Fruit fly (Drosophila melanogaster) whole organism, embryonic: ENCODE data around the gene CG11737.

Source experiments
- Atf3 ChIP-seq: fragments of 200-800 bp; sonication (Bioruptor generic); optimal IDR thresholded peaks from 3 replicates; lab custom pipeline; 2016; ENCODE audit warnings: missing biosample characterization, missing genetic modification characterization
- CG10209 ChIP-seq: fragments of 200-800 bp; sonication (Bioruptor generic); optimal IDR thresholded peaks from 3 replicates; lab custom pipeline; 2017; ENCODE audit warnings: missing biosample characterization, mild to moderate bottlenecking, missing genetic modification characterization, missing genetic modification reagents
- CG1024 ChIP-seq: fragments of 200-800 bp; sonication (Bioruptor generic); IDR thresholded peaks from 2 replicates; pipeline ENCODE4 v1.3.6; 2022; ENCODE audit warnings: missing biosample characterization, missing genetic modification characterization
- CG10274 ChIP-seq: fragments of 200-800 bp; sonication (Bioruptor generic); optimal IDR thresholded peaks from 3 replicates; lab custom pipeline; 2017; ENCODE audit warnings: missing biosample characterization, mild to moderate bottlenecking, missing genetic modification characterization
- CG10321 ChIP-seq: fragments of 200-800 bp; sonication (Bioruptor generic); IDR thresholded peaks from 2 replicates; pipeline ENCODE4 v1.3.6; 2022; ENCODE audit warnings: missing biosample characterization, missing genetic modification characterization
- CG1233 ChIP-seq: fragments of 200-800 bp; sonication (Bioruptor generic); optimal IDR thresholded peaks from 4 replicates; lab custom pipeline; 2018; ENCODE audit warnings: missing biosample characterization, mild to moderate bottlenecking, missing genetic modification characterization
- CG12391 ChIP-seq: fragments of 200-800 bp; sonication (Bioruptor generic); optimal IDR thresholded peaks from 3 replicates; lab custom pipeline; 2018; ENCODE audit warnings: missing biosample characterization, mild to moderate bottlenecking, missing genetic modification characterization, moderate library complexity
- CG13894 ChIP-seq: fragments of 200-800 bp; sonication (Bioruptor generic); optimal IDR thresholded peaks from 3 replicates; lab custom pipeline; 2018; ENCODE audit warnings: missing biosample characterization, mild to moderate bottlenecking, missing genetic modification characterization, moderate library complexity
- CG14710 ChIP-seq: fragments of 200-800 bp; sonication (Bioruptor generic); optimal IDR thresholded peaks from 3 replicates; lab custom pipeline; 2019; ENCODE audit warnings: missing biosample characterization, mild to moderate bottlenecking, missing genetic modification characterization, moderate library complexity
- CG15269 ChIP-seq: fragments of 200-800 bp; sonication (Bioruptor generic); optimal IDR thresholded peaks from 2 replicates; lab custom pipeline; 2018; ENCODE audit warnings: missing biosample characterization, mild to moderate bottlenecking, missing genetic modification characterization, moderate library complexity
- CG1792 ChIP-seq: fragments of 200-800 bp; sonication (Bioruptor generic); optimal IDR thresholded peaks from 2 replicates; lab custom pipeline; 2016; ENCODE audit warnings: missing biosample characterization, missing genetic modification characterization
- CG31441 ChIP-seq: fragments of 200-800 bp; sonication (Bioruptor generic); IDR thresholded peaks from 2 replicates; pipeline ENCODE4 v1.3.6; 2022; ENCODE audit warnings: missing biosample characterization, missing genetic modification characterization
- CG32767 ChIP-seq: fragments of 200-800 bp; sonication (Bioruptor generic); IDR thresholded peaks from 2 replicates; pipeline ENCODE4 v1.3.6; 2022; ENCODE audit warnings: missing biosample characterization, missing genetic modification characterization
- CG4282 ChIP-seq: fragments of 200-800 bp; sonication (Bioruptor generic); optimal IDR thresholded peaks from 2 replicates; lab custom pipeline; 2016; ENCODE audit warnings: missing biosample characterization, missing genetic modification characterization
- CG5180 ChIP-seq: fragments of 200-800 bp; sonication (Bioruptor generic); optimal IDR thresholded peaks from 3 replicates; lab custom pipeline; 2017; ENCODE audit warnings: missing biosample characterization, missing genetic modification characterization, mild to moderate bottlenecking, moderate library complexity, missing genetic modification reagents
- CG5953 ChIP-seq: fragments of 200-800 bp; sonication (Bioruptor generic); IDR thresholded peaks from 2 replicates; pipeline ENCODE4 v1.3.6; 2022; ENCODE audit warnings: missing biosample characterization, missing genetic modification characterization
- CG7786 ChIP-seq: fragments of 200-800 bp; sonication (Bioruptor generic); optimal IDR thresholded peaks from 2 replicates; lab custom pipeline; 2016; ENCODE audit warnings: missing biosample characterization, missing genetic modification characterization
- CG7839 ChIP-seq: fragments of 200-800 bp; sonication (Bioruptor generic); optimal IDR thresholded peaks from 3 replicates; lab custom pipeline; 2018; ENCODE audit warnings: missing biosample characterization, mild to moderate bottlenecking, missing genetic modification characterization, moderate library complexity
- CG7928 ChIP-seq: fragments of 200-800 bp; sonication (Bioruptor generic); optimal IDR thresholded peaks from 2 replicates; lab custom pipeline; 2017; ENCODE audit warnings: missing biosample characterization, mild to moderate bottlenecking, missing genetic modification characterization
- CG8089 ChIP-seq: fragments of 200-800 bp; sonication (Bioruptor generic); optimal IDR thresholded peaks from 3 replicates; lab custom pipeline; 2016; ENCODE audit warnings: missing biosample characterization, missing genetic modification characterization
- Dek ChIP-seq: fragments of 200-800 bp; sonication (Bioruptor generic); optimal IDR thresholded peaks from 3 replicates; lab custom pipeline; 2019; ENCODE audit warnings: missing biosample characterization, mild to moderate bottlenecking, missing genetic modification characterization, moderate library complexity
- Doc2 ChIP-seq: fragments of 200-800 bp; sonication (Bioruptor generic); IDR thresholded peaks from 2 replicates; pipeline ENCODE4 v1.3.6; 2022; ENCODE audit warnings: missing biosample characterization, missing genetic modification characterization
- Dref ChIP-seq: fragments of 200-800 bp; sonication (Bioruptor generic); IDR thresholded peaks from 2 replicates; pipeline ENCODE4 v1.3.6; 2022; ENCODE audit warnings: missing biosample characterization, missing genetic modification characterization
- Elba2 ChIP-seq: fragments of 200-800 bp; sonication (Bioruptor generic); optimal IDR thresholded peaks from 3 replicates; lab custom pipeline; 2016; ENCODE audit warnings: missing biosample characterization, missing genetic modification characterization
- HLH54F ChIP-seq: fragments of 200-800 bp; sonication (Bioruptor generic); optimal IDR thresholded peaks from 3 replicates; lab custom pipeline; 2016; ENCODE audit warnings: missing biosample characterization, missing genetic modification characterization
- HmgD ChIP-seq: fragments of 200-800 bp; sonication (Bioruptor generic); optimal IDR thresholded peaks from 3 replicates; lab custom pipeline; 2016; ENCODE audit warnings: missing biosample characterization, missing genetic modification characterization
- Hr3 ChIP-seq: fragments of 200-800 bp; sonication (Bioruptor generic); optimal IDR thresholded peaks from 3 replicates; lab custom pipeline; 2016; ENCODE audit warnings: missing biosample characterization, missing genetic modification characterization
- Hr78 ChIP-seq, 2 experiments: fragments of 200-800 bp in 1 of 2; fragments of >200 bp in 1 of 2; sonication (Bioruptor generic) in 1 of 2; optimal IDR thresholded peaks; 2 replicates each; lab custom pipeline; 2017 to 2019; ENCODE audit warnings: missing biosample characterization in 2 of 2, missing genetic modification characterization in 2 of 2, mild to moderate bottlenecking in 1 of 2, moderate library complexity in 1 of 2
- Lim3 ChIP-seq: fragments of 200-800 bp; sonication (Bioruptor generic); IDR thresholded peaks from 2 replicates; pipeline ENCODE4 v1.3.6; 2022; ENCODE audit warnings: missing biosample characterization, missing genetic modification characterization
- MBD-R2 ChIP-seq: fragments of 200-800 bp; sonication (Bioruptor generic); IDR thresholded peaks from 2 replicates; pipeline ENCODE4 v1.3.6; 2022; ENCODE audit warnings: missing biosample characterization, missing genetic modification characterization
- Mes4 ChIP-seq: fragments of 200-800 bp; sonication (Bioruptor generic); optimal IDR thresholded peaks from 2 replicates; lab custom pipeline; 2016; ENCODE audit warnings: missing biosample characterization, missing genetic modification characterization
- NC2β ChIP-seq: fragments of 200-800 bp; sonication (Bioruptor generic); optimal IDR thresholded peaks from 2 replicates; lab custom pipeline; 2016; ENCODE audit warnings: missing biosample characterization, missing genetic modification characterization
- Rx ChIP-seq: fragments of 200-800 bp; sonication (Bioruptor generic); IDR thresholded peaks from 2 replicates; pipeline ENCODE4 v1.3.6; 2022; ENCODE audit warnings: missing biosample characterization, missing genetic modification characterization
- Spps ChIP-seq: fragments of 200-800 bp; sonication (Bioruptor generic); optimal IDR thresholded peaks from 2 replicates; lab custom pipeline; 2018; ENCODE audit warnings: missing biosample characterization, mild to moderate bottlenecking, missing genetic modification characterization
- TFAM ChIP-seq: fragments of 200-800 bp; sonication (Bioruptor generic); optimal IDR thresholded peaks from 2 replicates; lab custom pipeline; 2017; ENCODE audit warnings: missing biosample characterization, missing genetic modification characterization, inconsistent platforms
- chm ChIP-seq: fragments of 200-800 bp; sonication (Bioruptor generic); IDR thresholded peaks from 2 replicates; pipeline ENCODE4 v1.3.6; 2022; ENCODE audit warnings: missing biosample characterization, missing genetic modification characterization
- fu2 ChIP-seq: fragments of 200-800 bp; sonication (Bioruptor generic); optimal IDR thresholded peaks from 2 replicates; lab custom pipeline; 2016; ENCODE audit warnings: missing biosample characterization, missing genetic modification characterization
- gem ChIP-seq: fragments of 200-800 bp; sonication (Bioruptor generic); optimal IDR thresholded peaks from 2 replicates; lab custom pipeline; 2019; ENCODE audit warnings: missing biosample characterization, mild to moderate bottlenecking, missing genetic modification characterization, moderate library complexity
- gt ChIP-seq: fragments of 200-800 bp; sonication (Bioruptor generic); IDR thresholded peaks from 2 replicates; pipeline ENCODE4 v1.3.6; 2022; ENCODE audit warnings: missing biosample characterization, missing genetic modification characterization
- hth ChIP-seq: fragments of >200 bp; optimal IDR thresholded peaks from 2 replicates; lab custom pipeline; 2017; ENCODE audit warnings: inconsistent platforms
- maf-S ChIP-seq: fragments of 200-800 bp; sonication (Bioruptor generic); optimal IDR thresholded peaks from 2 replicates; lab custom pipeline; 2016; ENCODE audit warnings: missing biosample characterization, missing genetic modification characterization
- mam ChIP-seq: fragments of 200-800 bp; sonication (Bioruptor generic); optimal IDR thresholded peaks from 3 replicates; lab custom pipeline; 2016; ENCODE audit warnings: missing biosample characterization, missing genetic modification characterization
- nerfin-2 ChIP-seq: fragments of 200-800 bp; sonication (Bioruptor generic); IDR thresholded peaks from 2 replicates; pipeline ENCODE4 v1.3.6; 2022; ENCODE audit warnings: missing biosample characterization, missing genetic modification characterization; ENCODE audit not compliant: partially characterized antibody
- psq ChIP-seq: fragments of 200-800 bp; sonication (Bioruptor generic); optimal IDR thresholded peaks from 2 replicates; lab custom pipeline; 2017; ENCODE audit warnings: missing biosample characterization, missing genetic modification characterization
- pum ChIP-seq: fragments of 200-800 bp; sonication (Bioruptor generic); optimal IDR thresholded peaks from 2 replicates; lab custom pipeline; 2016; ENCODE audit warnings: missing biosample characterization, missing genetic modification characterization
- scrt ChIP-seq: fragments of 200-800 bp; sonication (Bioruptor generic); optimal IDR thresholded peaks from 2 replicates; lab custom pipeline; 2018; ENCODE audit warnings: missing biosample characterization, mild to moderate bottlenecking, missing genetic modification characterization, moderate library complexity
- sima ChIP-seq: fragments of 200-800 bp; sonication (Bioruptor generic); optimal IDR thresholded peaks from 2 replicates; lab custom pipeline; 2016; ENCODE audit warnings: missing biosample characterization, missing genetic modification characterization
- sr ChIP-seq: fragments of 200-800 bp; sonication (Bioruptor generic); IDR thresholded peaks from 3 replicates; pipeline ENCODE4 v1.3.6; 2022; ENCODE audit warnings: missing biosample characterization, missing genetic modification characterization
- unpg ChIP-seq: fragments of 200-800 bp; sonication (Bioruptor generic); optimal IDR thresholded peaks from 3 replicates; lab custom pipeline; 2018; ENCODE audit warnings: missing biosample characterization, mild to moderate bottlenecking, missing genetic modification characterization, moderate library complexity
- wek ChIP-seq: fragments of 200-800 bp; sonication (Bioruptor generic); optimal IDR thresholded peaks from 3 replicates; lab custom pipeline; 2018; ENCODE audit warnings: missing biosample characterization, mild to moderate bottlenecking, missing genetic modification characterization, moderate library complexity
- zen ChIP-seq: fragments of 200-800 bp; sonication (Bioruptor generic); optimal IDR thresholded peaks from 3 replicates; lab custom pipeline; 2018; ENCODE audit warnings: missing biosample characterization, mild to moderate bottlenecking, missing genetic modification characterization, moderate library complexity

Gene CG11737

DNA sequence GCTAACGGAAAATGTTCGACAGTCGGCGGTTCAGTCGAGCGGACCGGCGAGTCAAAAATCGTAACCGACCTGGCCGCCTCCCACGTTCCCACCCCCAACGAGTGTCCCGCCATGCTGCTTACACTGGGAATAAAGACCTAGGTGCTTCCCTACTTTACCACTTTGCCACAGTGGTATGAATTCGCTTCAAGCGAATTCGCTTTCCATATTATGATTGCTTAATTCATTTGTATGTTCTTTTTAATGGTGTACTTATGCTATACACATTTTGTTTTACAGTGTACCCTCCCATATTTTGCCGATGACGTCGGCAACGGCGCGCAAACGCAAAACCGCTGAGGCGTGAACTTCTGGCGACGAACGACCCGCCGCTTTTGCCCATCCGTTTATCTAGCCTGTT lies 34.8 kb upstream of the CG11737 start (continued):
- TF ChIP-seq unpg (GFP tag; lab: Kevin White, UChicago): peak; percentile 72
- TF ChIP-seq CG10274 (GFP tag; lab: Kevin White, UChicago): peak; percentile 35
- TF ChIP-seq CG10321 (GFP tag; lab: Robert Waterston, UW): no peak
- peak; percentile 23; the same call in 1 of the 2 replicates for TF ChIP-seq Lim3 (GFP tag; lab: Robert Waterston, UW)
- TF ChIP-seq hth: no peak
- TF ChIP-seq CG7928 (GFP tag; lab: Kevin White, UChicago): peak; percentile 34
- no peak for TF ChIP-seq nerfin-2 (GFP tag; lab: Robert Waterston, UW)
- TF ChIP-seq MBD-R2: peak; percentile 40; the same call in 1 of the 2 replicates
- 0 out of 2 replicates have a peak, but pooled peaks have one; percentile 28 for TF ChIP-seq gt (GFP tag; lab: Robert Waterston, UW)
- TF ChIP-seq CG1233 (GFP tag; lab: Kevin White, UChicago): peak; percentile 52
- no peak for TF ChIP-seq psq (GFP tag; lab: Kevin White, UChicago)
- TF ChIP-seq CG10209: peak; percentile 61
- TF ChIP-seq Dref (GFP tag; lab: Robert Waterston, UW): 0 out of 2 replicates have a peak, but pooled peaks have one; percentile 10
- TF ChIP-seq Rx: peak; percentile 69
- TF ChIP-seq CG1024 (GFP tag; lab: Robert Waterston, UW): peak; percentile 64; the same call in 1 of the 2 replicates
- peak; percentile 41 for TF ChIP-seq Dek (tag; lab: Kevin White, UChicago)
- TF ChIP-seq maf-S (GFP tag; lab: Kevin White, UChicago): peak; percentile 65
- TF ChIP-seq pum: peak; percentile 59
- TF ChIP-seq CG5953: peak; percentile 54; the same call in 1 of the 2 replicates
- no peak for TF ChIP-seq sr (GFP tag; lab: Robert Waterston, UW)
- peak; percentile 18 for TF ChIP-seq Spps (tag; lab: Kevin White, UChicago)
- TF ChIP-seq CG14710 (tag; lab: Kevin White, UChicago): peak; percentile 54
- peak; percentile 69 for TF ChIP-seq CG12391 (tag; lab: Kevin White, UChicago)
- TF ChIP-seq HmgD (GFP tag; lab: Kevin White, UChicago): no peak
- TF ChIP-seq zen: no peak
- peak; percentile 21 for TF ChIP-seq CG4282 (GFP tag; lab: Kevin White, UChicago)
- TF ChIP-seq sima: no peak
- TF ChIP-seq chm: peak; percentile 78
- TF ChIP-seq Mes4 (GFP tag; lab: Kevin White, UChicago): peak; percentile 44
- peak; percentile 40 for TF ChIP-seq HLH54F (GFP tag; lab: Kevin White, UChicago)
- TF ChIP-seq Atf3 (GFP tag; lab: Kevin White, UChicago): peak; percentile 60
- TF ChIP-seq NC2β (GFP tag; lab: Kevin White, UChicago): peak; percentile 26
- TF ChIP-seq CG31441 (GFP tag; lab: Robert Waterston, UW): peak; percentile 72
- TF ChIP-seq CG5180: peak; percentile 65
- no peak for TF ChIP-seq Hr78 (GFP tag; optimal IDR thresholded peaks at IDR 0.05; lab: Kevin White, UChicago)
- peak; percentile 44; the same call in 1 of the 2 replicates for TF ChIP-seq CG32767 (GFP tag; lab: Robert Waterston, UW)
- TF ChIP-seq CG1792 (GFP tag; lab: Kevin White, UChicago): no peak
- peak; percentile 80 for TF ChIP-seq gem (tag; lab: Kevin White, UChicago)
- TF ChIP-seq wek (GFP tag; lab: Kevin White, UChicago): peak; percentile 26
- peak; percentile 64 for TF ChIP-seq scrt (GFP tag; lab: Kevin White, UChicago)
- peak; percentile 73 for TF ChIP-seq CG15269 (tag; lab: Kevin White, UChicago)
- no peak for TF ChIP-seq TFAM (GFP tag; lab: Kevin White, UChicago)
- TF ChIP-seq CG7839 (tag; lab: Kevin White, UChicago): peak; percentile 77
- peak; percentile 7 for TF ChIP-seq CG8089 (GFP tag; lab: Kevin White, UChicago)
- TF ChIP-seq Hr3: peak; percentile 42
- no peak for TF ChIP-seq Elba2
- 0 out of 2 replicates have a peak, but pooled peaks have one; percentile 31 for TF ChIP-seq Doc2 (GFP tag; lab: Robert Waterston, UW)
- TF ChIP-seq mam (GFP tag; lab: Kevin White, UChicago): peak; percentile 68
- TF ChIP-seq CG13894 (tag; lab: Kevin White, UChicago): no peak
- TF ChIP-seq CG7786 (GFP tag; lab: Kevin White, UChicago): peak; percentile 68
- no peak for TF ChIP-seq fu2 (GFP tag; lab: Kevin White, UChicago)
